Worm (Caenorhabditis elegans) whole organism, early embryonic: ENCODE results near the gene W09C2.9.

Source experiments
- B0310.2 ChIP-seq: sonication (generic microtip); optimal IDR thresholded peaks from 2 replicates; lab custom pipeline; 2016; ENCODE audit warnings: mild to moderate bottlenecking, missing genetic modification characterization, missing compliant biosample characterization
- F13C5.2 ChIP-seq: sonication (generic microtip); optimal IDR thresholded peaks from 2 replicates; lab custom pipeline; 2017; ENCODE audit warnings: mild to moderate bottlenecking, missing genetic modification characterization, inconsistent platforms, missing compliant biosample characterization
- aly-1 ChIP-seq: sonication (generic microtip); optimal IDR thresholded peaks from 2 replicates; lab custom pipeline; 2016; ENCODE audit warnings: missing genetic modification characterization, missing compliant biosample characterization
- ama-1 ChIP-seq: fragments of 150-350 bp; optimal IDR thresholded peaks from 2 replicates; lab custom pipeline; 2014
- ceh-13 ChIP-seq: fragments of 200-800 bp; sonication (Bioruptor generic); optimal IDR thresholded peaks from 2 replicates; lab custom pipeline; 2018; ENCODE audit warnings: mild to moderate bottlenecking, missing genetic modification characterization, missing compliant biosample characterization
- ceh-36 ChIP-seq: sonication (generic microtip); optimal IDR thresholded peaks from 2 replicates; lab custom pipeline; 2016; ENCODE audit warnings: missing genetic modification characterization, inconsistent platforms, missing compliant biosample characterization
- ets-7 ChIP-seq: sonication (generic microtip); optimal IDR thresholded peaks from 2 replicates; lab custom pipeline; 2016; ENCODE audit warnings: missing genotype, missing genetic modification characterization, missing compliant biosample characterization
- flt-1 ChIP-seq: fragments of 200-800 bp; sonication (Bioruptor generic); IDR thresholded peaks from 2 replicates; pipeline ENCODE4 v1.3.6; 2022; ENCODE audit warnings: missing genetic modification characterization, missing compliant biosample characterization
- hmbx-1 ChIP-seq: sonication (generic microtip); optimal IDR thresholded peaks from 2 replicates; lab custom pipeline; 2016; ENCODE audit warnings: mild to moderate bottlenecking, missing genetic modification characterization, missing compliant biosample characterization
- hmg-4 ChIP-seq: fragments of 200-800 bp; sonication (Bioruptor generic); optimal IDR thresholded peaks from 2 replicates; lab custom pipeline; 2018; ENCODE audit warnings: mild to moderate bottlenecking, missing genetic modification characterization, missing compliant biosample characterization
- hnd-1 ChIP-seq: sonication (generic microtip); optimal IDR thresholded peaks from 2 replicates; lab custom pipeline; 2016; ENCODE audit warnings: missing genetic modification characterization, missing compliant biosample characterization
- pes-1 ChIP-seq: fragments of 200-800 bp; sonication (Bioruptor generic); IDR thresholded peaks from 2 replicates; pipeline ENCODE4 v1.3.6; 2022; ENCODE audit warnings: missing genetic modification reagents, missing genetic modification characterization, missing compliant biosample characterization
- scrt-1 ChIP-seq: fragments of 200-800 bp; sonication (Bioruptor generic); IDR thresholded peaks from 2 replicates; pipeline ENCODE4 v1.3.6; 2022; ENCODE audit warnings: missing genetic modification characterization, missing compliant biosample characterization
- sea-1 ChIP-seq: fragments of 200-800 bp; sonication (Bioruptor generic); conservative IDR thresholded peaks from 2 replicates; pipeline ENCODE4 v1.3.6; 2022; ENCODE audit warnings: missing genetic modification characterization, missing compliant biosample characterization
- tbx-11 ChIP-seq: fragments of 200-800 bp; sonication (Bioruptor generic); IDR thresholded peaks from 2 replicates; pipeline ENCODE4 v1.3.6; 2022; ENCODE audit warnings: missing genetic modification characterization, missing compliant biosample characterization
- tbx-37 ChIP-seq: fragments of 200-800 bp; sonication (Bioruptor generic); conservative IDR thresholded peaks from 2 replicates; pipeline ENCODE4 v1.3.6; 2022; ENCODE audit warnings: missing genetic modification reagents, missing genetic modification characterization, missing compliant biosample characterization
- tra-4 ChIP-seq: sonication (generic microtip); optimal IDR thresholded peaks from 2 replicates; lab custom pipeline; 2017; ENCODE audit warnings: missing genetic modification characterization, missing compliant biosample characterization

W09C2.9 gene

DNA sequence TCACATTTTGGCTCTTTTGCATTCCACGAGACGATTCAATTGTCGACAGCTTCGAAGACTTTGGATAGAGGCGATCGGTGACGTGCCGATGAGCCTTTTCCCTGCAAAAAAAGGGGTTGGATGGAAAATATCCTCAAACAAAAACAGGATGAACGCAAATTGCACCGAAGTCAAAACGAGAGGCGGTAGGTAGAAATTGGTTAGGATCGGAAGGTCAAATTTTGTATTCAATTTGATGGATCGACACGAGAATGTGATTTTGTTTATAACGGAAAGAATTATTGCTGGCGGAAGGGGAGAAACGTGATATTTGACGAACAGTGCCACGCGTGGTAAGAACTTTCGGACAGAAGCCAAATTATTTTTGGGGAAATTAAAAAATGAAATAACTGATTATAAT is 11.7 kb upstream of the W09C2.9 start, which contains the start of gene mca-1:
TSS of gene mca-1 (minus strand) at position 101 of the 400 bp plus-strand sequence.
- no peak for TF ChIP-seq aly-1 (tag; lab: Kevin White, UChicago)
- TF ChIP-seq tra-4 (tag; lab: Kevin White, UChicago), result no peak
- no peak for TF ChIP-seq hnd-1
- TF ChIP-seq hmbx-1 (tag; lab: Kevin White, UChicago), result no peak
- no peak for TF ChIP-seq F13C5.2 (tag; lab: Kevin White, UChicago)
- TF ChIP-seq sea-1 (GFP tag; lab: Robert Waterston, UW), result no peak
- no peak for TF ChIP-seq ceh-36 (tag; lab: Kevin White, UChicago)
- TF ChIP-seq ceh-13, result no peak

DNA sequence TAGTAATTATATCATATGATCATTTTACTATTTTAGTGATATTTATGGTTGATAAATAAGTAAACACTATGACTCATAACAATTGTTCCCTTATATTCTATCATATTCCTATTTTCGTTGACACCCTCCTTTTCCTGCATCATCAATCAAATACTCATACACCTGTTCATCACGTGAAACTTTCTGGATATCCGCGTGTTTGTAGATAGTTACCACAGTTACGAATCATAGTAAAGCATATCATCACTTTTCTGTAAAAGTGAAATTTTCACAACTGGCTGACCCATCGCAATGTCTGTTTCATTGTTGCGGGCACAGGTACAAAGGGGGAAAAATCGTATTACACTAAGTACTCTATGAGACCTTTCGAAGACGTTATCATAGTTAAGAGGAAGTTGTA is 10.7 kb upstream of the W09C2.9 start:
- TF ChIP-seq flt-1 (GFP tag; lab: Robert Waterston, UW) (no peak), B0310.2 (tag; lab: Kevin White, UChicago) (no peak)

DNA sequence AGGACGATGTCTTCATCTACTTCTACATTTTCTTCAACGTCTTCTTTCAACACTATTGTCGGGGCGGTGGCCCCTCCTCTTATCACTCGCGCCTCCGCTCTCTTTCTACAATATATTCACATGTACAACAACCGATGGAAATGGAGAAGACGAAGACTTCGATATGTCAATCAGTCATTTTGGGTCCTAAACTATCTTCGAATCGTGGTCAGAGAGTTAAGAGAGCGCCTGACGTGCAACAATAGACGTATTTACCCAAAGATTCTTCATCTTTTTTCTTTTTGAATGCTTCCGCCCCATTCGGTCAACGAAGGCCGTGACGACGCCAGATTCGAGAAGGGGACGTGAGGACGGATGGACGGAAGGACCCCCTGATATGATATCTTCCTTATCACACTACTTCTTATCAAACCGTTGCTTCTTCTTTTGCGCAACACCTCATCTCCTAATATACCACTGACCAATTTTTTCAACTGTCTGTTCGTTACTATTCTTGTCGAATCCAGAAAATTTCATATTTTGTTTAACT is 9.9 kb upstream of the W09C2.9 start:
- TF ChIP-seq ama-1, result no peak
- TF ChIP-seq flt-1 (GFP tag; lab: Robert Waterston, UW), result no peak

DNA sequence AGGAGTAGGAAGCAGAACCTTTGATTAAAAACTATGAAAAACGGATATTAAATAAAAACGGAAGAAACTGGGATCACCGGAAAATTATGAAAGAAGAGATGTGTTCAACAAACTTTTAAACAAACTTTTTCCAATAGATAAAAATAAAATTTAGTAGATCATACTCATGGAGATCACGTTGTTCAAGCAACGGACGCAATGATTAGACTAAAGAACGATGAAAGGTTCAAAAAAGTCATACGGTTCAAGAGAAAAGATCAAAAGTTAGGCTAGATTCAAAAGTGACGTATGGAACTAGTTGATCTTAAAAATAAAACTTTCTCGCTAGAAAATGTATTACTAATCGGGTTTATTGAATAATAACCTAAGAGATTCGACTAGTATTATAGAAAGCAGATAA is 8.9 kb upstream of the W09C2.9 start:
- no peak for TF ChIP-seq F13C5.2 (tag; lab: Kevin White, UChicago)
- TF ChIP-seq tbx-11 (GFP tag; lab: Robert Waterston, UW), result no peak
- TF ChIP-seq tra-4 (tag; lab: Kevin White, UChicago), result no peak
- no peak for TF ChIP-seq hmg-4

DNA sequence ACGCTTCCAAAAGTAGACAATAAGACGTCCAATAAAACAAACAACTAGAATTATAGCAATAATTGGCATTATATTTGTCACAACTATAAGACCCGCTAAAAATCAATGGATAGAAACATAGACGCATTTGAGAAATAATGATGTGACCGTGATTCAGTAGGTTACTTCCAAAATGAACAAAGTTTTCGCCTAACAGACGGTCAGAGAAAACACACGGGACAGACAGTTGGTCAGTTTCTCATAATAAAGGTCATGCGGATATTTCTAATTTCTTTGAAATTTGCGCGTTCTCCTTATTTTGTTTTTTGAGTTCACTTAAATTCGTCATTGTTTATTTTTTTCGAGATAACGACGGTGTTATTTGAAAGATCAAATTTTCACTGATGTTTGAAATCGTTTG is 8.4 kb upstream of the W09C2.9 start:
- TF ChIP-seq aly-1 (tag; lab: Kevin White, UChicago) (no peak), ceh-36 (tag; lab: Kevin White, UChicago) (no peak), ets-7 (tag; lab: Kevin White, UChicago) (no peak), hmg-4 (no peak)

DNA sequence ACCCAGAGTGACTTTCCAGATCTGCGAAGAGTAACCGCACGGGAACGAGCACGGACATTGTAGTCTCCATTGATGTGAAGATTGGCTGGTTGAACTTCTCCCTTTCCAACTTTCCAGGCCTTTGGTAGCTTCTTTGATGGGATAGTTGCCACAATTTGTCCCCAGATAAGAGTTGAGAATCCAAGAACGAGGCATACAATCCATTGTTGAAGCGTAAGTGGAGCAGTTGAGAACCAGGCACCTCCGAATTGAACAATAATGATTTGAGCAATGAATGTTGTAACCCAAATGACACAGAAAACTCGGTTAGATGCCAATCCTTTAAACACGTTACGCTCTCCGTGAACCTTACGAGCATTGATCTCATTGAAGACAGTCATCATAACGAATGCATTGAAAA is 3.9 kb upstream of the W09C2.9 start:
- TF ChIP-seq ceh-13, result no peak
- TF ChIP-seq F13C5.2 (tag; lab: Kevin White, UChicago), result no peak
- TF ChIP-seq ama-1, result no peak
- no peak for TF ChIP-seq sea-1 (GFP tag; lab: Robert Waterston, UW)
- TF ChIP-seq pes-1 (GFP tag; lab: Robert Waterston, UW), result no peak
- no peak for TF ChIP-seq ets-7 (tag; lab: Kevin White, UChicago)
- TF ChIP-seq B0310.2 (tag; lab: Kevin White, UChicago), result no peak
- TF ChIP-seq hmg-4, result no peak
- no peak for TF ChIP-seq hmbx-1 (tag; lab: Kevin White, UChicago)
- no peak for TF ChIP-seq tbx-11 (GFP tag; lab: Robert Waterston, UW)
- no peak for TF ChIP-seq flt-1 (GFP tag; lab: Robert Waterston, UW)
- TF ChIP-seq hnd-1, result no peak

DNA sequence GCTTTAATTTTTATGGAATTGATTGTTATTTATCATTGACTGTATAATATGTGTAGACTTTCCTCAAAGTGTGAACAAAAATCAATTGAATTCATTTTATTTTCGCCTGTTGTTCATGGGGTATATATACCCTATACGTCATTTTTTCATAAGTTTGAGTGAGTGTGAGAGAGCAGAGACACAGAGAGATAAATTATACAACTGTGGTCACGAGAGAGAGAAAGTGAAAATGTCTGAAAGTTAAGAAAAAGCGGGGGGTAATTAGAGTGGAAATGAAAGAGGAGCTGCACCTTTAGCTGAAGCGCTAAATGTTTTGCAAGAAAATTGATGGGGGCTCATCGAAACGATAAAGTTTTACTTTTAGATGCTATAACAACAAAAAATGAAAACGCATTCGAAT is 2.7 kb upstream of the W09C2.9 start:
- TF ChIP-seq hmg-4 (no peak), F13C5.2 (tag; lab: Kevin White, UChicago) (no peak), pes-1 (GFP tag; lab: Robert Waterston, UW) (no peak), tbx-11 (GFP tag; lab: Robert Waterston, UW) (no peak), ets-7 (tag; lab: Kevin White, UChicago) (no peak), sea-1 (GFP tag; lab: Robert Waterston, UW) (no peak), ama-1 (no peak), hmbx-1 (tag; lab: Kevin White, UChicago) (no peak), aly-1 (tag; lab: Kevin White, UChicago) (no peak), B0310.2 (tag; lab: Kevin White, UChicago) (no peak), flt-1 (GFP tag; lab: Robert Waterston, UW) (no peak), scrt-1 (GFP tag; lab: Robert Waterston, UW) (no peak), ceh-36 (tag; lab: Kevin White, UChicago) (no peak), tra-4 (tag; lab: Kevin White, UChicago) (no peak), tbx-37 (GFP tag; lab: Robert Waterston, UW) (no peak), hnd-1 (no peak), ceh-13 (no peak)

DNA sequence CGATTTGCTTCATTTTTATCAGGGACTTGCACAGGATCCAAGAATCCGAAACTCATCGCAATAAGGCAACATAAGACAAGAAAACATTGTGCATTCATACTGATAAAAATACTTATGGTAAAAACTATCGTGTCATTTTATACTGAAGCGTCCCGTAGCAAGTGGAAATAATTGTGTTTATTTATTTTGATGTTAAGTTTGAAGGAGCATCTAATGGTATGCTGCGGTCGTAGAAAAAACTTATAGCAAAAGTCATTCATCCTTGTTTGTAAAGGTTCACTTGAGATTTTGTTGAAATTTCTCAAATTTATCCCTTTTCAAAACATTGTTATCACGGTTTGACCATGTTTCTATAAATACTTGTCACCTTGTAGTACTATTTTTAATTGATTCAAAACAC is 1.8 kb upstream of the W09C2.9 start, which contains the start of gene W09C2.10:
TSS of gene W09C2.10 (minus strand) at position 101 of the 400 bp plus-strand sequence.
- TF ChIP-seq scrt-1 (GFP tag; lab: Robert Waterston, UW) (no peak), F13C5.2 (tag; lab: Kevin White, UChicago) (no peak), tbx-11 (GFP tag; lab: Robert Waterston, UW) (no peak), sea-1 (GFP tag; lab: Robert Waterston, UW) (no peak), flt-1 (GFP tag; lab: Robert Waterston, UW) (no peak), pes-1 (GFP tag; lab: Robert Waterston, UW) (no peak), ets-7 (tag; lab: Kevin White, UChicago) (no peak), hnd-1 (no peak), hmbx-1 (tag; lab: Kevin White, UChicago) (no peak), tra-4 (tag; lab: Kevin White, UChicago) (no peak), ceh-36 (tag; lab: Kevin White, UChicago) (no peak), aly-1 (tag; lab: Kevin White, UChicago) (no peak), B0310.2 (tag; lab: Kevin White, UChicago) (no peak), ceh-13 (no peak), hmg-4 (no peak), ama-1 (no peak), tbx-37 (GFP tag; lab: Robert Waterston, UW) (no peak)
